Worm (Caenorhabditis elegans) whole organism, L3 larva: ENCODE measurements around the gene Y37A1B.7.
A peak's percentile ranks its signal among the peaks of the same experiment; 100 is the strongest.

Source experiments
- R02D3.7 ChIP-seq: fragments of 150-350 bp; optimal IDR thresholded peaks from 2 replicates; lab custom pipeline; 2014; ENCODE audit warnings: missing biosample characterization, missing genetic modification characterization
- ZK546.5 ChIP-seq: sonication (generic microtip); optimal IDR thresholded peaks from 2 replicates; lab custom pipeline; 2017; ENCODE audit warnings: missing biosample characterization, missing genetic modification characterization
- aly-2 ChIP-seq: fragments of 150-350 bp; optimal IDR thresholded peaks from 2 replicates; lab custom pipeline; 2014; ENCODE audit warnings: missing biosample characterization, missing genetic modification characterization
- ama-1 ChIP-seq: fragments of 150-350 bp; optimal IDR thresholded peaks from 2 replicates; lab custom pipeline; 2018
- ceh-16 ChIP-seq: sonication (generic microtip); optimal IDR thresholded peaks from 2 replicates; lab custom pipeline; 2017; ENCODE audit warnings: missing biosample characterization, missing genetic modification characterization
- ceh-9 ChIP-seq: sonication (generic microtip); optimal IDR thresholded peaks from 2 replicates; lab custom pipeline; 2018; ENCODE audit warnings: missing biosample characterization, missing genetic modification characterization
- egl-27 ChIP-seq: sonication (generic microtip); optimal IDR thresholded peaks from 4 replicates; lab custom pipeline; 2017; ENCODE audit warnings: missing biosample characterization, missing genetic modification reagents, missing genetic modification characterization
- elt-1 ChIP-seq: fragments of 150-350 bp; optimal IDR thresholded peaks from 2 replicates; lab custom pipeline; 2014; ENCODE audit warnings: missing biosample characterization, missing genetic modification characterization
- elt-2 ChIP-seq: sonication (generic microtip); optimal IDR thresholded peaks from 2 replicates; lab custom pipeline; 2016; ENCODE audit warnings: missing genetic modification reagents, mild to moderate bottlenecking, missing genetic modification characterization, missing compliant biosample characterization
- elt-3 ChIP-seq, 3 experiments: fragments of 150-350 bp in 1 of 3; sonication (generic microtip) in 2 of 3; optimal IDR thresholded peaks; 2 replicates in 2 of 3; 4 replicates in 1 of 3; lab custom pipeline; 2014 to 2017; ENCODE audit warnings: missing biosample characterization in 3 of 3, missing genetic modification characterization in 3 of 3
- eor-1 ChIP-seq, 2 experiments: fragments of 150-350 bp; optimal IDR thresholded peaks; 2 replicates each; lab custom pipeline; 2014 to 2018; ENCODE audit warnings: missing biosample characterization in 2 of 2, missing genetic modification characterization in 2 of 2
- fkh-10 ChIP-seq: sonication (generic microtip); optimal IDR thresholded peaks from 2 replicates; lab custom pipeline; 2017; ENCODE audit warnings: missing biosample characterization, missing genetic modification reagents, missing genetic modification characterization
- fkh-2 ChIP-seq: fragments of 150-350 bp; optimal IDR thresholded peaks from 2 replicates; lab custom pipeline; 2014; ENCODE audit warnings: missing biosample characterization, missing genetic modification reagents, missing genetic modification characterization
- jun-1 ChIP-seq: fragments of 150-350 bp; optimal IDR thresholded peaks from 2 replicates; lab custom pipeline; 2014; ENCODE audit warnings: missing biosample characterization, missing genetic modification reagents, missing genetic modification characterization
- lin-15B ChIP-seq: fragments of 150-350 bp; optimal IDR thresholded peaks from 2 replicates; lab custom pipeline; 2014; ENCODE audit warnings: missing biosample characterization, missing genetic modification characterization
- lin-39 ChIP-seq: fragments of 150-350 bp; optimal IDR thresholded peaks from 2 replicates; lab custom pipeline; 2018; ENCODE audit warnings: missing biosample characterization, missing genetic modification reagents, missing genetic modification characterization
- lsy-12 ChIP-seq: sonication (generic microtip); optimal IDR thresholded peaks from 2 replicates; lab custom pipeline; 2016; ENCODE audit warnings: mild to moderate bottlenecking, missing genetic modification characterization, missing compliant biosample characterization
- nhr-11 ChIP-seq: fragments of 150-350 bp; optimal IDR thresholded peaks from 2 replicates; lab custom pipeline; 2014; ENCODE audit warnings: missing biosample characterization, missing genetic modification characterization
- nhr-12 ChIP-seq: fragments of 150-350 bp; optimal IDR thresholded peaks from 2 replicates; lab custom pipeline; 2014; ENCODE audit warnings: missing biosample characterization, missing genetic modification characterization
- nhr-237 ChIP-seq: fragments of 150-350 bp; optimal IDR thresholded peaks from 2 replicates; lab custom pipeline; 2014; ENCODE audit warnings: missing biosample characterization, missing genetic modification characterization
- nhr-25 ChIP-seq: sonication (generic microtip); optimal IDR thresholded peaks from 2 replicates; lab custom pipeline; 2017; ENCODE audit warnings: missing biosample characterization, missing genetic modification characterization
- nhr-28 ChIP-seq: fragments of 150-350 bp; optimal IDR thresholded peaks from 2 replicates; lab custom pipeline; 2014; ENCODE audit warnings: missing biosample characterization, missing genetic modification characterization
- nhr-43 ChIP-seq: sonication (generic microtip); optimal IDR thresholded peaks from 2 replicates; lab custom pipeline; 2016; ENCODE audit warnings: mild to moderate bottlenecking, missing genetic modification characterization, missing compliant biosample characterization; ENCODE audit not compliant: poor library complexity, severe bottlenecking
- nhr-67 ChIP-seq: fragments of 150-350 bp; optimal IDR thresholded peaks from 2 replicates; lab custom pipeline; 2014; ENCODE audit warnings: missing biosample characterization, missing genetic modification characterization
- nhr-76 ChIP-seq: fragments of 150-350 bp; sonication (generic microtip); optimal IDR thresholded peaks from 5 replicates; lab custom pipeline; 2014; ENCODE audit warnings: missing biosample characterization, missing genetic modification characterization
- nhr-77 ChIP-seq: fragments of 150-350 bp; optimal IDR thresholded peaks from 2 replicates; lab custom pipeline; 2014; ENCODE audit warnings: missing biosample characterization, missing genetic modification characterization
- pha-4 ChIP-seq: fragments of 150-350 bp; optimal IDR thresholded peaks from 2 replicates; lab custom pipeline; 2014; ENCODE audit warnings: missing biosample characterization, missing genetic modification reagents, missing genetic modification characterization
- pqm-1 ChIP-seq: fragments of 150-350 bp; optimal IDR thresholded peaks from 2 replicates; lab custom pipeline; 2017; ENCODE audit warnings: missing biosample characterization, missing genetic modification characterization, inconsistent platforms
- sea-2 ChIP-seq: fragments of 150-350 bp; sonication (generic microtip); optimal IDR thresholded peaks from 4 replicates; lab custom pipeline; 2014; ENCODE audit warnings: missing biosample characterization, missing genetic modification reagents, missing genetic modification characterization
- skn-1 ChIP-seq: fragments of 150-350 bp; optimal IDR thresholded peaks from 2 replicates; lab custom pipeline; 2014; ENCODE audit warnings: missing biosample characterization, missing genetic modification characterization
- snpc-4 ChIP-seq: fragments of 150-350 bp; optimal IDR thresholded peaks from 2 replicates; lab custom pipeline; 2014; ENCODE audit warnings: missing biosample characterization, missing genetic modification characterization
- unc-39 ChIP-seq: sonication (generic microtip); optimal IDR thresholded peaks from 4 replicates; lab custom pipeline; 2017; ENCODE audit warnings: missing biosample characterization, missing genetic modification characterization
- zag-1 ChIP-seq: fragments of 150-350 bp; optimal IDR thresholded peaks from 2 replicates; lab custom pipeline; 2014; ENCODE audit warnings: missing biosample characterization, missing genetic modification characterization
- ztf-11 ChIP-seq: fragments of 150-350 bp; optimal IDR thresholded peaks from 2 replicates; lab custom pipeline; 2014; ENCODE audit warnings: missing biosample characterization, missing genetic modification characterization

Y37A1B.7 gene

ce11 chrIV:14070185-14070991, 26.8 kb upstream of the Y37A1B.7 start:
- TF ChIP-seq fkh-10 (no peak), lin-39 (tag; lab: Kevin White, UChicago) (no peak), ama-1 (lab: Kevin White, UChicago) (no peak), lsy-12 (tag; lab: Kevin White, UChicago) (no peak), lin-15B (tag; lab: Kevin White, UChicago) (peak; percentile 37), nhr-25 (tag; lab: Kevin White, UChicago) (no peak), nhr-43 (no peak), R02D3.7 (no peak), nhr-237 (tag; lab: Kevin White, UChicago) (no peak), nhr-12 (tag; lab: Kevin White, UChicago) (no peak), elt-2 (tag; lab: Kevin White, UChicago) (no peak), snpc-4 (tag; lab: Kevin White, UChicago) (peak; percentile 39), nhr-76 (tag; lab: Kevin White, UChicago) (no peak), pqm-1 (tag; lab: Kevin White, UChicago) (no peak), nhr-67 (tag; lab: Kevin White, UChicago) (no peak), egl-27 (no peak), elt-3 (tag; optimal IDR thresholded peaks at IDR 0.05; lab: Kevin White, UChicago) (no peak)

- TF ChIP-seq snpc-4 (tag; lab: Kevin White, UChicago) = no peak
- peak; percentile 33 for TF ChIP-seq pha-4 (tag; lab: Kevin White, UChicago)
These were observed 26.2 kb upstream of the Y37A1B.7 start, which contains the start of gene lst-4 for ce11 chrIV:14069760-14070159. TSS of gene lst-4 (minus strand) at chrIV:14069860.

- TF ChIP-seq lsy-12 (tag; lab: Kevin White, UChicago) (no peak), nhr-237 (tag; lab: Kevin White, UChicago) (no peak), jun-1 (tag; lab: Kevin White, UChicago) (no peak), unc-39 (tag; lab: Kevin White, UChicago) (no peak), eor-1 (tag; optimal IDR thresholded peaks at IDR 0.05; lab: Kevin White, UChicago) (no peak), elt-3 (tag; optimal IDR thresholded peaks at IDR 0.05; lab: Kevin White, UChicago) (no peak), ama-1 (lab: Kevin White, UChicago) (no peak), skn-1 (no peak), pqm-1 (tag; lab: Kevin White, UChicago) (no peak), sea-2 (GFP tag; lab: Kevin White, UChicago) (no peak)
These were observed 22.8 kb upstream of the Y37A1B.7 start for ce11 chrIV:14066403-14066802.

ce11 chrIV:14060612-14061011, 17.0 kb upstream of the Y37A1B.7 start, which contains the start of gene Y37A1B.4:
TSS of gene Y37A1B.4 (minus strand) at chrIV:14060712.
- TF ChIP-seq ama-1 (lab: Kevin White, UChicago) (no peak), aly-2 (tag; lab: Kevin White, UChicago) (no peak), lin-15B (tag; lab: Kevin White, UChicago) (no peak), nhr-11 (tag; lab: Kevin White, UChicago) (no peak), nhr-76 (tag; lab: Kevin White, UChicago) (no peak), elt-1 (tag; lab: Kevin White, UChicago) (no peak), nhr-28 (tag; lab: Kevin White, UChicago) (no peak), ztf-11 (tag; lab: Kevin White, UChicago) (no peak), ceh-9 (no peak), skn-1 (no peak), nhr-67 (tag; lab: Kevin White, UChicago) (no peak), unc-39 (tag; lab: Kevin White, UChicago) (no peak), R02D3.7 (no peak), ceh-16 (tag; lab: Kevin White, UChicago) (no peak)

- TF ChIP-seq nhr-11 (tag; lab: Kevin White, UChicago) = no peak
- TF ChIP-seq ZK546.5 (tag; lab: Kevin White, UChicago) = no peak
- TF ChIP-seq nhr-77 = no peak
- TF ChIP-seq fkh-10 = no peak
- TF ChIP-seq nhr-237 (tag; lab: Kevin White, UChicago) = no peak
- no peak for TF ChIP-seq zag-1 (tag; lab: Kevin White, UChicago)
- no peak for TF ChIP-seq fkh-2 (tag; lab: Kevin White, UChicago)
- TF ChIP-seq lsy-12 (tag; lab: Kevin White, UChicago) = no peak
- no peak for TF ChIP-seq nhr-12 (tag; lab: Kevin White, UChicago)
- no peak for TF ChIP-seq snpc-4 (tag; lab: Kevin White, UChicago)
- no peak for TF ChIP-seq aly-2 (tag; lab: Kevin White, UChicago)
These were observed 7.3 kb upstream of the Y37A1B.7 start, which contains the start of gene semo-1 for ce11 chrIV:14050900-14051299. TSS of gene semo-1 (plus strand) at chrIV:14051200.
